Worm (Caenorhabditis elegans): ENCODE data around the gene tra-1.
A peak's percentile ranks its signal among the peaks of the same experiment; 100 is the strongest.

The tra-1 gene

ce11 chrIII:11195553-11195952 lies 552 bp upstream of the tra-1 start:
- TF ChIP-seq elt-2 (tag; optimal IDR thresholded peaks at IDR 0.05) (peak; percentile 72), hlh-13 (GFP tag; optimal IDR thresholded peaks at IDR 0.05) (no peak), che-1 (tag; optimal IDR thresholded peaks at IDR 0.05) (no peak), zip-5 (tag; optimal IDR thresholded peaks at IDR 0.05) (no peak), dmd-4 (tag; optimal IDR thresholded peaks at IDR 0.05; ENCODE audit: borderline replicate concordance) (no peak), ceh-18 (tag; optimal IDR thresholded peaks at IDR 0.05) (no peak)

- TF ChIP-seq ztf-16 (tag; optimal IDR thresholded peaks at IDR 0.05) (no peak), dve-1 (tag; optimal IDR thresholded peaks at IDR 0.05) (peak; percentile 93)
Measured at ce11 chrIII:11194123-11194522, 878 bp downstream of the tra-1 start.

ce11 chrIII:11193251-11193650 lies 1.8 kb downstream of the tra-1 start:
- TF ChIP-seq nhr-232 (tag; optimal IDR thresholded peaks at IDR 0.05), result no peak
- TF ChIP-seq nhr-11 (tag; optimal IDR thresholded peaks at IDR 0.05), result no peak
- no peak for TF ChIP-seq pag-3 (tag; optimal IDR thresholded peaks at IDR 0.05; ENCODE audit: borderline replicate concordance)
- TF ChIP-seq mec-3 (tag; optimal IDR thresholded peaks at IDR 0.05; ENCODE audit: borderline replicate concordance), result no peak

ce11 chrIII:11188132-11188531 lies 6.9 kb downstream of the tra-1 start:
- TF ChIP-seq madf-2 (tag; optimal IDR thresholded peaks at IDR 0.05) (no peak), ama-1 (optimal IDR thresholded peaks at IDR 0.05) (no peak), ttx-3 (tag; optimal IDR thresholded peaks at IDR 0.05) (no peak), ceh-31 (tag; optimal IDR thresholded peaks at IDR 0.05) (no peak), unc-3 (GFP tag; conservative IDR thresholded peaks at IDR 0.05) (no peak), unc-3 (tag; optimal IDR thresholded peaks at IDR 0.05) (no peak), pqm-1 (tag; optimal IDR thresholded peaks at IDR 0.05) (no peak), hlh-8 (tag; optimal IDR thresholded peaks at IDR 0.05) (no peak), pros-1 (tag; optimal IDR thresholded peaks at IDR 0.05) (no peak), hlh-30 (tag; optimal IDR thresholded peaks at IDR 0.05; ENCODE audit: insufficient read depth) (no peak), rnt-1 (tag; optimal IDR thresholded peaks at IDR 0.05) (no peak), Y22D7AL.16 (tag; optimal IDR thresholded peaks at IDR 0.05) (no peak), zip-5 (tag; optimal IDR thresholded peaks at IDR 0.05) (no peak), ceh-45 (GFP tag; IDR thresholded peaks at IDR 0.05) (no peak), fkh-10 (GFP tag; optimal IDR thresholded peaks at IDR 0.05) (no peak), nhr-11 (tag; optimal IDR thresholded peaks at IDR 0.05) (no peak), ceh-19 (GFP tag; optimal IDR thresholded peaks at IDR 0.05) (no peak), lim-6 (tag; optimal IDR thresholded peaks at IDR 0.05) (no peak), nfya-1 (tag; optimal IDR thresholded peaks at IDR 0.05) (no peak)

- TF ChIP-seq sdc-2 (tag; optimal IDR thresholded peaks at IDR 0.05) (no peak), pax-1 (tag; optimal IDR thresholded peaks at IDR 0.05) (no peak), npax-4 (tag; optimal IDR thresholded peaks at IDR 0.05) (no peak), ceh-24 (tag; optimal IDR thresholded peaks at IDR 0.05) (no peak), ceh-34 (tag; optimal IDR thresholded peaks at IDR 0.05) (peak; percentile 20), fkh-6 (tag; optimal IDR thresholded peaks at IDR 0.05) (no peak), unc-55 (GFP tag; optimal IDR thresholded peaks at IDR 0.05) (no peak)
Measured at ce11 chrIII:11185483-11186115, 9.4 kb downstream of the tra-1 start.

Measured in whole organism, late embryonic.